Fruit fly (Drosophila melanogaster) Kc167 (cell line): ENCODE measurements around the gene SmydA-8.

Experiments used
- Myc ChIP-seq: fragments of >200 bp; optimal IDR thresholded peaks from 2 replicates; lab custom pipeline; 2017; ENCODE audit warnings: missing external identifiers
- Sin3A ChIP-seq: fragments of >200 bp; optimal IDR thresholded peaks from 2 replicates; lab custom pipeline; 2018; ENCODE audit warnings: missing external identifiers
- h ChIP-seq: fragments of >200 bp; optimal IDR thresholded peaks from 3 replicates; lab custom pipeline; 2018; ENCODE audit warnings: missing external identifiers
- insv ChIP-seq: fragments of >200 bp; optimal IDR thresholded peaks from 3 replicates; lab custom pipeline; 2018; ENCODE audit warnings: missing external identifiers
- psq ChIP-seq: fragments of >200 bp; optimal IDR thresholded peaks from 2 replicates; lab custom pipeline; 2017; ENCODE audit warnings: missing external identifiers
- ttk ChIP-seq: sonication (Bioruptor generic); optimal IDR thresholded peaks from 2 replicates; lab custom pipeline; 2017; ENCODE audit warnings: missing external identifiers

- TF ChIP-seq Sin3A (lab: Kevin White, UChicago) (no peak), h (lab: Kevin White, UChicago) (no peak), insv (lab: Kevin White, UChicago) (no peak), ttk (lab: Kevin White, UChicago) (no peak), psq (no peak), Myc (lab: Kevin White, UChicago) (no peak)
These were observed 41.4 kb upstream of the SmydA-8 start for dm6 chrX:2255035-2255434.
